Worm (Caenorhabditis elegans) whole organism, L2 larva: ENCODE data around the gene dnj-24.

Experiments
- R02D3.7 ChIP-seq: fragments of 150-350 bp; optimal IDR thresholded peaks from 2 replicates; lab custom pipeline; 2014; ENCODE audit warnings: missing biosample characterization, missing genetic modification characterization
- ZK546.5 ChIP-seq: sonication (generic microtip); optimal IDR thresholded peaks from 2 replicates; lab custom pipeline; 2017; ENCODE audit warnings: missing biosample characterization, missing genetic modification characterization
- aly-2 ChIP-seq: fragments of 150-350 bp; optimal IDR thresholded peaks from 2 replicates; lab custom pipeline; 2014; ENCODE audit warnings: missing biosample characterization, missing genetic modification characterization
- crh-2 ChIP-seq: sonication (generic microtip); optimal IDR thresholded peaks from 2 replicates; lab custom pipeline; 2017; ENCODE audit warnings: missing biosample characterization, missing genetic modification characterization
- lin-39 ChIP-seq: fragments of 150-350 bp; optimal IDR thresholded peaks from 2 replicates; lab custom pipeline; 2014; ENCODE audit warnings: missing biosample characterization, missing genetic modification reagents, missing genetic modification characterization
- mdl-1 ChIP-seq, 2 experiments: fragments of 150-350 bp in 1 of 2; sonication (generic microtip) in 1 of 2; optimal IDR thresholded peaks; 2 replicates each; lab custom pipeline; 2017; ENCODE audit warnings: missing biosample characterization in 2 of 2, missing genetic modification characterization in 2 of 2
- nhr-12 ChIP-seq: fragments of 150-350 bp; optimal IDR thresholded peaks from 2 replicates; lab custom pipeline; 2014; ENCODE audit warnings: missing biosample characterization, missing genetic modification characterization
- nhr-237 ChIP-seq: fragments of 150-350 bp; optimal IDR thresholded peaks from 2 replicates; lab custom pipeline; 2014; ENCODE audit warnings: missing biosample characterization, missing genetic modification characterization
- sma-3 ChIP-seq: sonication (generic microtip); optimal IDR thresholded peaks from 2 replicates; lab custom pipeline; 2016; ENCODE audit warnings: missing genetic modification reagents, missing genetic modification characterization, missing compliant biosample characterization
- unc-39 ChIP-seq: fragments of 150-350 bp; optimal IDR thresholded peaks from 2 replicates; lab custom pipeline; 2014; ENCODE audit warnings: missing biosample characterization, missing genetic modification characterization

DNA sequence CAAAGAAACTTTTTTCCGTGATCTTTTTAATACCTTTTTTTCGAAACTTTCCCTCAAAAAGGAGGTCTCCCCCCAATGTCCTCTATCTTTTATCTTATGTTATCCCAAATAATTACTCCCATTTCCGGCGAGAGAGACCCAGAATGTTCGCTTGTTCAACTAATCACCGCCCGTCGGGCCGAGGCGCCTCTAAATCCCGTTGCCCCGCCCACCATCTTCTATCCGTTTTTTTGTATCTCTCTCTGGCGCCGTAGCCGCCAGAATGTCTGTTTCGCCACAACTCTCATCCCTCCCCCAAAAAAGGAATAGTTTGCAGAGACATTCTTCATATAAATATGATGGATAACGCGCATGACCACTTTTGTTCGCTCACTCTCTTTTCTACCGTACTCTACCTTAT lies 48.8 kb upstream of the dnj-24 start:
- TF ChIP-seq lin-39 (tag; lab: Kevin White, UChicago) (no peak), aly-2 (tag; lab: Kevin White, UChicago) (no peak), unc-39 (tag; lab: Kevin White, UChicago) (no peak), nhr-12 (tag; lab: Kevin White, UChicago) (no peak), crh-2 (no peak), sma-3 (GFP tag; lab: Kevin White, UChicago) (peak; percentile 97), ZK546.5 (tag; lab: Kevin White, UChicago) (no peak), mdl-1 (tag; optimal IDR thresholded peaks at IDR 0.05; lab: Kevin White, UChicago) (no peak), R02D3.7 (tag; lab: Kevin White, UChicago) (no peak), nhr-237 (tag; lab: Kevin White, UChicago) (no peak)
